Fruit fly (Drosophila melanogaster): ENCODE data around the gene kel.

The kel gene

dm6 chr2L:18152172-18152639 is 14.3 kb upstream of the kel start, which contains the start of gene Socs36E:
Gene Socs36E (minus strand): TSS chr2L:18152417.
- TF ChIP-seq dsf (GFP tag; optimal IDR thresholded peaks at IDR 0.05; ENCODE audit: borderline replicate concordance) = no peak
- TF ChIP-seq brk (GFP tag; optimal IDR thresholded peaks at IDR 0.05) = no peak
- TF ChIP-seq jim (GFP tag; optimal IDR thresholded peaks at IDR 0.05) = no peak
- peak; percentile 35 for TF ChIP-seq Vsx2 (GFP tag; optimal IDR thresholded peaks at IDR 0.05; ENCODE audit: partially characterized antibody)
- TF ChIP-seq HLH106 (tag; optimal IDR thresholded peaks at IDR 0.05) = peak; percentile 8
- TF ChIP-seq Hr78 (GFP tag; optimal IDR thresholded peaks at IDR 0.05) = no peak
- no peak for TF ChIP-seq h (GFP tag; optimal IDR thresholded peaks at IDR 0.05)
- no peak for TF ChIP-seq OdsH (GFP tag; optimal IDR thresholded peaks at IDR 0.05)
- no peak for TF ChIP-seq Dif (GFP tag; optimal IDR thresholded peaks at IDR 0.05; ENCODE audit: partially characterized antibody)
- TF ChIP-seq CrebA (GFP tag; optimal IDR thresholded peaks at IDR 0.05; ENCODE audit: borderline replicate concordance) = no peak
- no peak for TF ChIP-seq usp (GFP tag; optimal IDR thresholded peaks at IDR 0.05)
- TF ChIP-seq Rel (GFP tag; optimal IDR thresholded peaks at IDR 0.05) = no peak
- peak; percentile 70 for TF ChIP-seq Rel (tag; optimal IDR thresholded peaks at IDR 0.05)
- no peak for TF ChIP-seq Abd-B (GFP tag; optimal IDR thresholded peaks at IDR 0.05)
- TF ChIP-seq Hnf4 (GFP tag; optimal IDR thresholded peaks at IDR 0.05) = no peak
- no peak for TF ChIP-seq fru (GFP tag; optimal IDR thresholded peaks at IDR 0.05)
- TF ChIP-seq br (GFP tag; optimal IDR thresholded peaks at IDR 0.05) = no peak
- peak in 1 of 2 experiments; percentile 13 for TF ChIP-seq foxo (GFP tag; optimal IDR thresholded peaks at IDR 0.05)
- no peak for TF ChIP-seq tai (GFP tag; optimal IDR thresholded peaks at IDR 0.05)
- TF ChIP-seq sv (GFP tag; optimal IDR thresholded peaks at IDR 0.05) = peak; percentile 4
- TF ChIP-seq dl (GFP tag; optimal IDR thresholded peaks at IDR 0.05; ENCODE audit: insufficient read depth in 1 of 2, partially characterized antibody in 2 of 2) = no peak
- no peak for TF ChIP-seq lola (GFP tag; optimal IDR thresholded peaks at IDR 0.05)
- TF ChIP-seq psq (GFP tag; optimal IDR thresholded peaks at IDR 0.05) = peak; percentile 13
- TF ChIP-seq Sp1 (GFP tag; optimal IDR thresholded peaks at IDR 0.05) = peak; percentile 5
- TF ChIP-seq sage (GFP tag; optimal IDR thresholded peaks at IDR 0.05) = no peak
- TF ChIP-seq Jra (GFP tag; optimal IDR thresholded peaks at IDR 0.05) = no peak
- no peak for TF ChIP-seq GATAd (GFP tag; optimal IDR thresholded peaks at IDR 0.05)
- TF ChIP-seq Hr83 (GFP tag; optimal IDR thresholded peaks at IDR 0.05; ENCODE audit: poor library complexity, severe bottlenecking) = peak; percentile 42
- TF ChIP-seq CG9705 (GFP tag; optimal IDR thresholded peaks at IDR 0.05) = no peak
- TF ChIP-seq N (GFP tag; optimal IDR thresholded peaks at IDR 0.05) = no peak
- no peak for TF ChIP-seq pan (optimal IDR thresholded peaks at IDR 0.05)
- no peak for TF ChIP-seq woc (GFP tag; optimal IDR thresholded peaks at IDR 0.05)
- TF ChIP-seq CG32264 (GFP tag; optimal IDR thresholded peaks at IDR 0.05) = no peak
- TF ChIP-seq Dfd (GFP tag; optimal IDR thresholded peaks at IDR 0.05) = no peak
- no peak for TF ChIP-seq ey (GFP tag; optimal IDR thresholded peaks at IDR 0.05)
- peak; percentile 93 for TF ChIP-seq Myc (optimal IDR thresholded peaks at IDR 0.05)
- TF ChIP-seq Mio (GFP tag; optimal IDR thresholded peaks at IDR 0.05) = no peak
- peak; percentile 21 for TF ChIP-seq rgr (GFP tag; optimal IDR thresholded peaks at IDR 0.05)
- TF ChIP-seq dmrt93B (GFP tag; optimal IDR thresholded peaks at IDR 0.05) = no peak

- TF ChIP-seq rgr (GFP tag; optimal IDR thresholded peaks at IDR 0.05) = peak; percentile 14
- peak; percentile 62 for TF ChIP-seq tai (GFP tag; optimal IDR thresholded peaks at IDR 0.05)
- TF ChIP-seq Hr83 (GFP tag; optimal IDR thresholded peaks at IDR 0.05; ENCODE audit: poor library complexity, severe bottlenecking) = peak; percentile 13
- TF ChIP-seq HLH106 (tag; optimal IDR thresholded peaks at IDR 0.05) = no peak
- peak; percentile 31 for TF ChIP-seq OdsH (GFP tag; optimal IDR thresholded peaks at IDR 0.05)
These were observed 13.9 kb upstream of the kel start for dm6 chr2L:18151826-18152138.

- peak; percentile 62 for TF ChIP-seq h (GFP tag; optimal IDR thresholded peaks at IDR 0.05)
- TF ChIP-seq Dif (GFP tag; optimal IDR thresholded peaks at IDR 0.05; ENCODE audit: partially characterized antibody) = no peak
- no peak for TF ChIP-seq rgr (GFP tag; optimal IDR thresholded peaks at IDR 0.05)
- TF ChIP-seq dmrt93B (GFP tag; optimal IDR thresholded peaks at IDR 0.05) = peak; percentile 56
- TF ChIP-seq CG9705 (GFP tag; optimal IDR thresholded peaks at IDR 0.05) = peak; percentile 23
- TF ChIP-seq sage (GFP tag; optimal IDR thresholded peaks at IDR 0.05) = no peak
- peak; percentile 52 for TF ChIP-seq Hr83 (GFP tag; optimal IDR thresholded peaks at IDR 0.05; ENCODE audit: poor library complexity, severe bottlenecking)
- TF ChIP-seq Rel (GFP tag; optimal IDR thresholded peaks at IDR 0.05) = no peak
- TF ChIP-seq Rel (tag; optimal IDR thresholded peaks at IDR 0.05) = peak; percentile 41
- TF ChIP-seq foxo (GFP tag; optimal IDR thresholded peaks at IDR 0.05) = peak in 1 of 2 experiments; percentile 48
- peak in 1 of 2 experiments; percentile 19 for TF ChIP-seq dl (GFP tag; optimal IDR thresholded peaks at IDR 0.05; ENCODE audit: insufficient read depth in 1 of 2, partially characterized antibody in 2 of 2)
- no peak for TF ChIP-seq dsf (GFP tag; optimal IDR thresholded peaks at IDR 0.05; ENCODE audit: borderline replicate concordance)
- peak; percentile 67 for TF ChIP-seq ey (GFP tag; optimal IDR thresholded peaks at IDR 0.05)
- TF ChIP-seq sv (GFP tag; optimal IDR thresholded peaks at IDR 0.05) = peak; percentile 22
- no peak for TF ChIP-seq Hnf4 (GFP tag; optimal IDR thresholded peaks at IDR 0.05)
- peak; percentile 65 for TF ChIP-seq Abd-B (GFP tag; optimal IDR thresholded peaks at IDR 0.05)
- peak; percentile 56 for TF ChIP-seq HLH106 (tag; optimal IDR thresholded peaks at IDR 0.05)
- peak; percentile 30 for TF ChIP-seq Dfd (GFP tag; optimal IDR thresholded peaks at IDR 0.05)
- peak; percentile 60 for TF ChIP-seq fru (GFP tag; optimal IDR thresholded peaks at IDR 0.05)
- peak; percentile 4 for TF ChIP-seq Sp1 (GFP tag; optimal IDR thresholded peaks at IDR 0.05)
- TF ChIP-seq woc (GFP tag; optimal IDR thresholded peaks at IDR 0.05) = peak; percentile 67
- TF ChIP-seq N (GFP tag; optimal IDR thresholded peaks at IDR 0.05) = peak; percentile 76
- peak; percentile 69 for TF ChIP-seq CrebA (GFP tag; optimal IDR thresholded peaks at IDR 0.05; ENCODE audit: borderline replicate concordance)
- no peak for TF ChIP-seq Myc (optimal IDR thresholded peaks at IDR 0.05)
- peak; percentile 53 for TF ChIP-seq br (GFP tag; optimal IDR thresholded peaks at IDR 0.05)
These were observed 13.4 kb upstream of the kel start for dm6 chr2L:18151134-18151825.
